Fruit fly (Drosophila melanogaster): ENCODE measurements around the gene Cox17.

Cox17 gene

dm6 chrX:15063404-15064062 lies 21.0 kb downstream of the Cox17 start, which contains the start of the genes hiw and ND-B18 (continued):
- TF ChIP-seq B-H1 (GFP tag; IDR thresholded peaks at IDR 0.05), result no peak
- TF ChIP-seq CG1233 (GFP tag; optimal IDR thresholded peaks at IDR 0.05), result no peak
- TF ChIP-seq chif (GFP tag; optimal IDR thresholded peaks at IDR 0.05), result peak in 1 of 2 experiments; percentile 25
- TF ChIP-seq CG2875 (GFP tag; optimal IDR thresholded peaks at IDR 0.05), result no peak
- no peak for TF ChIP-seq schlank (tag; optimal IDR thresholded peaks at IDR 0.05)
- TF ChIP-seq Sry-δ (GFP tag; optimal IDR thresholded peaks at IDR 0.05), result peak; percentile 26
- no peak for TF ChIP-seq CG31224 (GFP tag; IDR thresholded peaks at IDR 0.05)
- no peak for TF ChIP-seq Sox102F (GFP tag; optimal IDR thresholded peaks at IDR 0.05)
- TF ChIP-seq CG3847 (GFP tag; IDR thresholded peaks at IDR 0.05), result peak; percentile 79
- TF ChIP-seq row (GFP tag; IDR thresholded peaks at IDR 0.05), result peak; percentile 23; the same call in 1 of the 3 replicates
- no peak for TF ChIP-seq Hr39 (optimal IDR thresholded peaks at IDR 0.05)
- TF ChIP-seq CG3838 (GFP tag; optimal IDR thresholded peaks at IDR 0.05), result no peak
- no peak for TF ChIP-seq ab (GFP tag; optimal IDR thresholded peaks at IDR 0.05)
- TF ChIP-seq Dll (GFP tag; IDR thresholded peaks at IDR 0.05; ENCODE audit: partially characterized antibody), result no peak
- TF ChIP-seq CG3726 (GFP tag; IDR thresholded peaks at IDR 0.05), result no peak
- no peak; the same call in none of the 2 replicates for TF ChIP-seq Bgb (GFP tag; IDR thresholded peaks at IDR 0.05; ENCODE audit: partially characterized antibody)
- no peak for TF ChIP-seq CG8089 (GFP tag; optimal IDR thresholded peaks at IDR 0.05)
- no peak for TF ChIP-seq CG8944 (GFP tag; optimal IDR thresholded peaks at IDR 0.05)
- no peak for TF ChIP-seq CG11696 (GFP tag; IDR thresholded peaks at IDR 0.05)
- TF ChIP-seq Dref (GFP tag; IDR thresholded peaks at IDR 0.05), result peak; percentile 28; the same call in 1 of the 2 replicates
- no peak for TF ChIP-seq CG15696 (tag; optimal IDR thresholded peaks at IDR 0.05)
- peak; percentile 70 for TF ChIP-seq sens (GFP tag)
- TF ChIP-seq Hmr (GFP tag; optimal IDR thresholded peaks at IDR 0.05), result peak; percentile 39
- no peak for TF ChIP-seq Chrac-16 (GFP tag; optimal IDR thresholded peaks at IDR 0.05)
- no peak for TF ChIP-seq CG6765 (GFP tag; optimal IDR thresholded peaks at IDR 0.05)
- peak; percentile 70 for TF ChIP-seq MESR4 (GFP tag; optimal IDR thresholded peaks at IDR 0.05)
- no peak for TF ChIP-seq so (GFP tag; IDR thresholded peaks at IDR 0.05)
- 0 out of 2 replicates have a peak, but pooled peaks have one; percentile 12 for TF ChIP-seq vvl (GFP tag; IDR thresholded peaks at IDR 0.05)
- peak; percentile 29 for TF ChIP-seq CG7987 (GFP tag; optimal IDR thresholded peaks at IDR 0.05)
- TF ChIP-seq CG14860 (GFP tag; IDR thresholded peaks at IDR 0.05; ENCODE audit: partially characterized antibody), result no peak
- TF ChIP-seq hbn (GFP tag; IDR thresholded peaks at IDR 0.05; ENCODE audit: partially characterized antibody), result no peak
- TF ChIP-seq CG6683 (GFP tag; optimal IDR thresholded peaks at IDR 0.05), result no peak
- peak; percentile 96 for TF ChIP-seq CG17385 (GFP tag; optimal IDR thresholded peaks at IDR 0.05)
- TF ChIP-seq CG17359 (tag; optimal IDR thresholded peaks at IDR 0.05), result no peak
- TF ChIP-seq bcd (GFP tag; optimal IDR thresholded peaks at IDR 0.05), result no peak
- TF ChIP-seq CG14014 (GFP tag; IDR thresholded peaks at IDR 0.05), result no peak
- no peak for TF ChIP-seq Drgx (GFP tag; IDR thresholded peaks at IDR 0.05)
- no peak for TF ChIP-seq prd (optimal IDR thresholded peaks at IDR 0.05)
- TF ChIP-seq prd (GFP tag; IDR thresholded peaks at IDR 0.05), result no peak
- TF ChIP-seq MTF-1 (GFP tag; optimal IDR thresholded peaks at IDR 0.05; ENCODE audit: borderline replicate concordance), result no peak
- TF ChIP-seq NC2β (GFP tag; optimal IDR thresholded peaks at IDR 0.05), result peak; percentile 11
- TF ChIP-seq Scr (GFP tag; IDR thresholded peaks at IDR 0.05; ENCODE audit: partially characterized antibody), result no peak
- no peak for TF ChIP-seq CG17568 (GFP tag; optimal IDR thresholded peaks at IDR 0.05)
- TF ChIP-seq bigmax (GFP tag; optimal IDR thresholded peaks at IDR 0.05), result no peak
- no peak for TF ChIP-seq ash1 (GFP tag; optimal IDR thresholded peaks at IDR 0.05)
- TF ChIP-seq luna (GFP tag; optimal IDR thresholded peaks at IDR 0.05), result no peak
- no peak for TF ChIP-seq C15 (GFP tag; IDR thresholded peaks at IDR 0.05)
- TF ChIP-seq CG6791 (GFP tag; IDR thresholded peaks at IDR 0.05; ENCODE audit: partially characterized antibody), result peak; percentile 33; the same call in 2 of the 3 replicates
- no peak for TF ChIP-seq slou (GFP tag; optimal IDR thresholded peaks at IDR 0.05)
- TF ChIP-seq psq (GFP tag; optimal IDR thresholded peaks at IDR 0.05), result no peak
- TF ChIP-seq ham (GFP tag; IDR thresholded peaks at IDR 0.05), result no peak

Measured in whole organism, embryonic.